Fruit fly (Drosophila melanogaster) whole organism, pupa: ENCODE data around the gene CG4511.

Experiments
- CG10348 ChIP-seq: fragments of 200-800 bp; sonication (Bioruptor generic); IDR thresholded peaks from 2 replicates; pipeline ENCODE4 v1.3.6; 2022; ENCODE audit warnings: missing biosample characterization, missing genetic modification characterization
- CG12605 ChIP-seq: fragments of 200-800 bp; sonication (Bioruptor generic); IDR thresholded peaks from 2 replicates; pipeline ENCODE4 v1.3.6; 2022; ENCODE audit warnings: missing biosample characterization, missing genetic modification characterization
- CG13204 ChIP-seq: fragments of 200-800 bp; sonication (Bioruptor generic); optimal IDR thresholded peaks from 2 replicates; lab custom pipeline; 2018; ENCODE audit warnings: missing biosample characterization, mild to moderate bottlenecking, missing genetic modification characterization, moderate library complexity
- CG14655 ChIP-seq: fragments of 200-800 bp; sonication (Bioruptor generic); optimal IDR thresholded peaks from 3 replicates; lab custom pipeline; 2017; ENCODE audit warnings: mild to moderate bottlenecking, missing biosample characterization, missing genetic modification reagents, missing genetic modification characterization
- CG15710 ChIP-seq: fragments of 200-800 bp; sonication (Bioruptor generic); optimal IDR thresholded peaks from 2 replicates; lab custom pipeline; 2018; ENCODE audit warnings: missing biosample characterization, mild to moderate bottlenecking, missing genetic modification characterization, moderate library complexity
- CG17806 ChIP-seq: fragments of 200-800 bp; sonication (Bioruptor generic); optimal IDR thresholded peaks from 2 replicates; lab custom pipeline; 2018; ENCODE audit warnings: missing biosample characterization, mild to moderate bottlenecking, missing genetic modification characterization, moderate library complexity
- CG32121 ChIP-seq: fragments of 200-800 bp; sonication (Bioruptor generic); IDR thresholded peaks from 2 replicates; pipeline ENCODE4 v1.3.6; 2022; ENCODE audit warnings: missing biosample characterization, missing genetic modification characterization
- CG34367 ChIP-seq: fragments of 200-800 bp; sonication (Bioruptor generic); optimal IDR thresholded peaks from 2 replicates; lab custom pipeline; 2018; ENCODE audit warnings: missing biosample characterization, mild to moderate bottlenecking, missing genetic modification characterization
- CG4496 ChIP-seq: fragments of 200-800 bp; sonication (Bioruptor generic); IDR thresholded peaks from 3 replicates; pipeline ENCODE4 v1.3.6; 2022; ENCODE audit warnings: missing biosample characterization, missing genetic modification characterization
- CG8159 ChIP-seq: fragments of 200-800 bp; sonication (Bioruptor generic); optimal IDR thresholded peaks from 3 replicates; lab custom pipeline; 2018; ENCODE audit warnings: missing biosample characterization, mild to moderate bottlenecking, missing genetic modification characterization, moderate library complexity
- CG8301 ChIP-seq: fragments of 200-800 bp; sonication (Bioruptor generic); optimal IDR thresholded peaks from 2 replicates; lab custom pipeline; 2018; ENCODE audit warnings: missing biosample characterization, mild to moderate bottlenecking, missing genetic modification characterization
- CG9948 ChIP-seq: fragments of 200-800 bp; sonication (Bioruptor generic); optimal IDR thresholded peaks from 2 replicates; lab custom pipeline; 2018; ENCODE audit warnings: missing biosample characterization, mild to moderate bottlenecking, missing genetic modification characterization, moderate library complexity
- D1 ChIP-seq: fragments of 200-800 bp; sonication (Bioruptor generic); optimal IDR thresholded peaks from 2 replicates; lab custom pipeline; 2018; ENCODE audit warnings: missing biosample characterization, mild to moderate bottlenecking, missing genetic modification characterization, moderate library complexity
- EcR ChIP-seq: fragments of 200-800 bp; sonication (Bioruptor generic); optimal IDR thresholded peaks from 3 replicates; lab custom pipeline; 2019; ENCODE audit warnings: missing biosample characterization, missing genetic modification characterization, mild to moderate bottlenecking, moderate library complexity, missing genetic modification reagents
- Ets98B ChIP-seq: fragments of 200-800 bp; sonication (Bioruptor generic); IDR thresholded peaks from 2 replicates; pipeline ENCODE4 v1.3.6; 2022; ENCODE audit warnings: missing biosample characterization, missing genetic modification characterization
- Pif1A ChIP-seq: fragments of 200-800 bp; sonication (Bioruptor generic); optimal IDR thresholded peaks from 3 replicates; lab custom pipeline; 2016; ENCODE audit warnings: missing biosample characterization, missing genetic modification characterization
- Pif1B ChIP-seq: fragments of 200-800 bp; sonication (Bioruptor generic); optimal IDR thresholded peaks from 3 replicates; lab custom pipeline; 2016; ENCODE audit warnings: missing biosample characterization, missing genetic modification characterization
- Snoo ChIP-seq: fragments of 200-800 bp; sonication (Bioruptor generic); optimal IDR thresholded peaks from 3 replicates; lab custom pipeline; 2017; ENCODE audit warnings: missing biosample characterization, mild to moderate bottlenecking, missing genetic modification characterization, inconsistent platforms
- fd96Ca ChIP-seq: fragments of 200-800 bp; sonication (Bioruptor generic); IDR thresholded peaks from 3 replicates; pipeline ENCODE4 v1.3.6; 2022; ENCODE audit warnings: missing biosample characterization, missing genetic modification characterization
- gl ChIP-seq: fragments of 200-800 bp; sonication (Bioruptor generic); optimal IDR thresholded peaks from 2 replicates; lab custom pipeline; 2018; ENCODE audit warnings: missing biosample characterization, mild to moderate bottlenecking, missing genetic modification characterization
- rn ChIP-seq: fragments of 200-800 bp; sonication (Bioruptor generic); IDR thresholded peaks from 2 replicates; pipeline ENCODE4 v1.3.6; 2022; ENCODE audit warnings: missing biosample characterization, missing genetic modification characterization

The CG4511 gene

DNA sequence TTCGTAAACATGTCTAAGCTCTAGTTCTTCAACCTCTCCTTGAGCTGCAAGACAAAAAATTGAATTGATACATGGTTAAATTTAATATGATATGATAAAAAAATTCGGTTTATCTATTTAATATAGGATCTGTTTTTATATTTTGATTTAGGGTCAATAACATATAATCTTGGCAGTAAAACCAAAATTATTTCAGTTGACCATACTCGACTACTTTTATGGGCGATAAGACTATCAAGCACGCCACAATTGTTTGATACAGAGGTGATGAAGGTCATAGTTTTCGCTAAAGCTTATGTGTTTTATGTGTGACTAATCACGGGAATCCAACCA, 34.0 kb downstream of the CG4511 start:
- TF ChIP-seq EcR (GFP tag; lab: Kevin White, UChicago): no peak
- no peak for TF ChIP-seq CG17806 (tag; lab: Kevin White, UChicago)
- no peak for TF ChIP-seq Pif1A (GFP tag; lab: Kevin White, UChicago)
- no peak for TF ChIP-seq CG32121 (GFP tag; lab: Robert Waterston, UW)

DNA sequence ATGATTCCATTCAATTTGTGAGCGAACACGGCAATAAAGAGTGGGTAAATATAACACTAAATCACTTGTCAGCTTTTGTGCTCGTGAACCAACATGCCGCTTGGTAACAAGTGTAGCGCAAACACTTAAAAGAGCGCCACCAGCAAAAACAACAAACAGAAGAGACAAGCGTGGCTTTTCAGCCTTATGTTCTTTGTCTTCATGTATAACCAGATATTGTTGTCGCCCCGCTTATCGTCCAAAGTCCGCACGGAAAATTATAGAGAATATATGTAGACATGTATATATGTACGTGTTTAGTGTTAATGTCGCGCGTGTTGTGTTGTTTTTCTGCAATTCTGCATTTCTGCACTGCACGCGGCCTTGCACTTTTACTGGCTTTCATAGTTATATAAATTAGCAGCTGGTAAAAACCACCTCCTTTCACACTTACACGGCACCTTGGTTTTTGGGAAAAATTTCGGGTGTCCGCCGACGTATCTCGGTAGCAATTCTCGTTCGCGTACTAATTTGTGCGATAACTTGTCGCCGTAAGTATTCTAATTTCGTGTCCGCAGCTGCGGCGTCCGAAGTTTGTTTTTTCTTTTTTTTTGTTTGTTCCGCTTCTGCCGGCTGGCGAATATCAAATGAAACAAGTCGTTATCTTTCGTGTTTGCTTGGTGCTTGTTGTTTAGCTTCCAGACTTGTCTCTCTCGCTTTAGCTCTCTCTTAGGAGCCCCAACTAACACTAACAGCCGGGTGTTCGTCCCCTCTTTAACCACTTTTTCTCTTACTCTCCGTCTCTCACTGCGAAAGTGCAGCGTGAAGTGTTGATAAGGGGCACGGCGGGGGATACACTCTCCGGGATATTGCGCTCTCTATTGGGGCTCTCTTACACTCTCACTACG, 34.6 kb downstream of the CG4511 start:
- TF ChIP-seq CG17806 (tag; lab: Kevin White, UChicago) (peak; percentile 37), Snoo (peak; percentile 26), Pif1A (GFP tag; lab: Kevin White, UChicago) (peak; percentile 56), CG12605 (GFP tag; lab: Robert Waterston, UW) (peak; percentile 90), CG15710 (tag; lab: Kevin White, UChicago) (peak; percentile 35), CG4496 (GFP tag; lab: Robert Waterston, UW) (peak; percentile 78), Pif1B (GFP tag; lab: Kevin White, UChicago) (peak; percentile 54), Ets98B (peak; percentile 82), CG34367 (tag; lab: Kevin White, UChicago) (peak; percentile 36), CG8301 (peak; percentile 51), CG13204 (GFP tag; lab: Kevin White, UChicago) (peak; percentile 90), rn (GFP tag; lab: Robert Waterston, UW) (peak; percentile 28; the same call in 1 of the 2 replicates), D1 (tag; lab: Kevin White, UChicago) (peak; percentile 7), CG14655 (GFP tag; lab: Kevin White, UChicago) (peak; percentile 74), CG9948 (tag; lab: Kevin White, UChicago) (no peak), CG32121 (GFP tag; lab: Robert Waterston, UW) (peak; percentile 57; the same call in 1 of the 2 replicates), gl (tag; lab: Kevin White, UChicago) (peak; percentile 94), CG10348 (GFP tag; lab: Robert Waterston, UW) (no peak), fd96Ca (peak; percentile 71), CG8159 (tag; lab: Kevin White, UChicago) (peak; percentile 60), EcR (GFP tag; lab: Kevin White, UChicago) (peak; percentile 24)

DNA sequence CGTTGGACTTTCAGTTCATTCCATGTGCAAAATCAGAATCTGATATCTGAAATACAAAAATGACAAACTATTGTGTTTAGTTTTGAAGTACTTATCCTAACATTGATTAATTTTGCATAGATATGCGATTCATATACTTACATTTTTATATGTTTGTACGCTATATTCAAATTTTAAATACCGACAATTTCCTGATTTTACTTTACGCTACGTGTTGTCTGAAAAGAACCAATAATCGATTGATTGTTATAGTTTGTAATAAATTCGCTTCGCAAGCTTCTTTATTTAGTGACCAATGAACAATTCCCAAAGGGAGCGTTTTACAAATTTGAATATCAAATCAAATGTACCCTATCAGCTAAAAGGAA, 35.2 kb downstream of the CG4511 start, which contains the start of gene Ak3:
Gene Ak3, minus strand, starts transcription at position 69 of the 368 bp plus-strand sequence.
- TF ChIP-seq CG10348 (GFP tag; lab: Robert Waterston, UW): no peak
- TF ChIP-seq CG15710 (tag; lab: Kevin White, UChicago): no peak
- TF ChIP-seq Snoo: no peak
- TF ChIP-seq CG14655 (GFP tag; lab: Kevin White, UChicago): no peak
- no peak for TF ChIP-seq CG9948 (tag; lab: Kevin White, UChicago)
- TF ChIP-seq Ets98B: no peak
- TF ChIP-seq CG12605 (GFP tag; lab: Robert Waterston, UW): no peak
- TF ChIP-seq gl (tag; lab: Kevin White, UChicago): no peak
- TF ChIP-seq CG8301: no peak

DNA sequence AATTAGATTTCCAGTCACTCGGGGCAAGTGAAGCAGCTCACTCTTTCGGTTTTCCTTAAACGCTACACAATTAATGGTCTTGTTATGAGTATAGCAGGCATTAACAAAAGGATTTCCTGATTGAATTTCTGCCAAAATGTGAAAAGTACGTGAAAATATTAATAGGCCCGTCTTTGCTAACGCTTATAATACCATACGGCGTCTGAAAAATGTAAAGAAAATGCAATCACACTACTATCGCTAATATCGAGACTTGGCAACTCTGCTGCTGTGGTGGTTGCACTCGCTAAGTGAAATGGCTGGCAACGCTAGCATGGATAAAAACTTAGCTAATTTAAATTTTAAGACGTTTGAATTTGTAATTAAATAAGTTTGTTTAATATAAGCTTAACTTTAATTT, 39.0 kb downstream of the CG4511 start, which contains the start of gene CG6621:
Gene CG6621, minus strand, starts transcription at position 205 of the 400 bp plus-strand sequence.
- no peak for TF ChIP-seq CG8159 (tag; lab: Kevin White, UChicago)
- TF ChIP-seq CG32121 (GFP tag; lab: Robert Waterston, UW): no peak
